Worm (Caenorhabditis elegans): ENCODE measurements around the gene rer-1.

- TF ChIP-seq ztf-23 (GFP tag; IDR thresholded peaks at IDR 0.05) (no peak), T22C8.4 (GFP tag; IDR thresholded peaks at IDR 0.05) (no peak), ztf-29 (GFP tag; IDR thresholded peaks at IDR 0.05) (no peak), flt-1 (GFP tag; IDR thresholded peaks at IDR 0.05) (no peak), ref-1 (GFP tag; conservative IDR thresholded peaks at IDR 0.05) (no peak), med-1 (GFP tag; optimal IDR thresholded peaks at IDR 0.05; ENCODE audit: insufficient read depth) (no peak), cog-1 (tag; optimal IDR thresholded peaks at IDR 0.05) (no peak), tab-1 (GFP tag; IDR thresholded peaks at IDR 0.05) (no peak), klf-2 (GFP tag; conservative IDR thresholded peaks at IDR 0.05) (no peak)
Observed at ce11 chrII:8844465-8845126, 33.4 kb downstream of the rer-1 start, which contains the start of gene F46C5.6.
